Worm (Caenorhabditis elegans) whole organism, young adult: ENCODE measurements around the gene bbs-8.

Experiments
- C06A6.2 ChIP-seq: fragments of 200-800 bp; sonication (Bioruptor generic); conservative IDR thresholded peaks from 2 replicates; pipeline ENCODE4 v1.3.6; 2022; ENCODE audit warnings: missing genetic modification characterization, missing compliant biosample characterization
- hmg-1.2 ChIP-seq: fragments of 200-800 bp; sonication (Bioruptor generic); IDR thresholded peaks from 2 replicates; pipeline ENCODE4 v1.3.6; 2022; ENCODE audit warnings: missing genetic modification reagents, missing genetic modification characterization, missing compliant biosample characterization
- hrde-1 ChIP-seq: sonication (generic microtip); optimal IDR thresholded peaks from 2 replicates; lab custom pipeline; 2016; ENCODE audit warnings: missing genetic modification characterization, mild to moderate bottlenecking, missing compliant biosample characterization, moderate library complexity, missing genotype, missing genetic modification reagents, borderline replicate concordance
- madf-6 ChIP-seq: fragments of 200-800 bp; sonication (Bioruptor generic); IDR thresholded peaks from 2 replicates; pipeline ENCODE4 v1.3.6; 2022; ENCODE audit warnings: missing genetic modification reagents, missing genetic modification characterization, missing compliant biosample characterization
- nhr-179 ChIP-seq: sonication (generic microtip); optimal IDR thresholded peaks from 2 replicates; lab custom pipeline; 2016; ENCODE audit warnings: mild to moderate bottlenecking, missing genetic modification characterization, missing compliant biosample characterization
- sdz-38 ChIP-seq: sonication (generic microtip); optimal IDR thresholded peaks from 2 replicates; lab custom pipeline; 2016; ENCODE audit warnings: missing genotype, missing genetic modification characterization, missing compliant biosample characterization
- xnd-1 ChIP-seq: sonication (generic microtip); optimal IDR thresholded peaks from 2 replicates; lab custom pipeline; 2016; ENCODE audit warnings: missing genotype, missing genetic modification reagents, missing genetic modification characterization, missing compliant biosample characterization

DNA sequence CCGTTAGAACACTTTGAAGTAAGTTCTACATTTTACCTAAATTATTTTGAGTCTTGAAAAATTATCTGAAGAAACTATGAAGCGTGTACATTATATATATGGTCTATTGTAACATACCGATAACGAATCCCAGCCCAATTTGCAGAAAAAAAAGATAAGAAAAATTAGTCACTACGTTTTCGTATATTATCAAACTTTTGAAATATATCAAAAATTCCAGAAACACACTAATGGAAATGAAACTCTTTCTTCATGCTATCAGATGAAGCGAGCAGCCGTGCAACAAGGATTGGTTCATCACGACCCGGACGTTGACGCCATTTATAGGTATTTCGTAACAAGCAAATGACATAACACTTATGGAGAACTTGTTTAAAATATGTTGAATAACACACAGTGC is 47.0 kb upstream of the bbs-8 start:
- TF ChIP-seq hrde-1 (tag; lab: Kevin White, UChicago) (no peak), sdz-38 (no peak), hmg-1.2 (GFP tag; lab: Robert Waterston, UW) (no peak), xnd-1 (tag; lab: Kevin White, UChicago) (no peak), nhr-179 (tag; lab: Kevin White, UChicago) (no peak), C06A6.2 (GFP tag; lab: Robert Waterston, UW) (no peak), madf-6 (GFP tag; lab: Robert Waterston, UW) (no peak)
